Fruit fly (Drosophila melanogaster): ENCODE measurements around the gene CG32104.
A peak's percentile ranks its signal among the peaks of the same experiment; 100 is the strongest.

Gene CG32104

dm6 chr3L:12417341-12417740 is 18.2 kb upstream of the CG32104 start, which contains the start of gene ArfGAP1 (continued):
- TF ChIP-seq usp (GFP tag; optimal IDR thresholded peaks at IDR 0.05), result no peak
- no peak for TF ChIP-seq nau (GFP tag; optimal IDR thresholded peaks at IDR 0.05)
- TF ChIP-seq CG1832 (GFP tag; optimal IDR thresholded peaks at IDR 0.05), result no peak
- no peak for TF ChIP-seq tio (GFP tag; optimal IDR thresholded peaks at IDR 0.05)
- TF ChIP-seq CG2116 (GFP tag; optimal IDR thresholded peaks at IDR 0.05), result peak; percentile 37
- peak; percentile 21; the same call in 1 of the 2 replicates for TF ChIP-seq ranshi (GFP tag; IDR thresholded peaks at IDR 0.05)
- TF ChIP-seq h (optimal IDR thresholded peaks at IDR 0.05), result no peak
- TF ChIP-seq CG16813 (GFP tag; IDR thresholded peaks at IDR 0.05; ENCODE audit: partially characterized antibody), result peak; percentile 96
- TF ChIP-seq Sin3A (optimal IDR thresholded peaks at IDR 0.05), result peak; percentile 57
- peak; percentile 96 for TF ChIP-seq CG2129 (GFP tag; IDR thresholded peaks at IDR 0.05; ENCODE audit: partially characterized antibody)
- TF ChIP-seq pzg (GFP tag; optimal IDR thresholded peaks at IDR 0.05), result peak; percentile 47
- peak; percentile 96 for TF ChIP-seq sna (GFP tag; IDR thresholded peaks at IDR 0.05; ENCODE audit: partially characterized antibody)
- peak; percentile 91 for TF ChIP-seq hb (GFP tag; IDR thresholded peaks at IDR 0.05; ENCODE audit: partially characterized antibody)
- peak; percentile 99 for TF ChIP-seq CG13287 (GFP tag; IDR thresholded peaks at IDR 0.05; ENCODE audit: partially characterized antibody)
- peak; percentile 14; the same call in 1 of the 3 replicates for TF ChIP-seq CG11560 (tag; IDR thresholded peaks at IDR 0.05)
- peak; percentile 40; the same call in 1 of the 2 replicates for TF ChIP-seq CG6272 (GFP tag; IDR thresholded peaks at IDR 0.05)
- TF ChIP-seq sd (tag; optimal IDR thresholded peaks at IDR 0.05), result peak; percentile 75
- no peak for TF ChIP-seq CG8388 (GFP tag; optimal IDR thresholded peaks at IDR 0.05)
- no peak for TF ChIP-seq Fer1 (GFP tag; optimal IDR thresholded peaks at IDR 0.05)
- TF ChIP-seq nerfin-2 (GFP tag; IDR thresholded peaks at IDR 0.05; ENCODE audit: partially characterized antibody), result peak; percentile 90
- TF ChIP-seq slbo (GFP tag; IDR thresholded peaks at IDR 0.05), result peak; percentile 48; the same call in 1 of the 2 replicates
- TF ChIP-seq Ada2b (GFP tag; IDR thresholded peaks at IDR 0.05), result peak; percentile 29; the same call in 1 of the 2 replicates
- TF ChIP-seq CG9215 (GFP tag; IDR thresholded peaks at IDR 0.05), result peak; percentile 6; the same call in 1 of the 2 replicates
- no peak for TF ChIP-seq br (optimal IDR thresholded peaks at IDR 0.05)
- peak; percentile 37 for TF ChIP-seq Myb (GFP tag; optimal IDR thresholded peaks at IDR 0.05)
- TF ChIP-seq dm (GFP tag; optimal IDR thresholded peaks at IDR 0.05), result no peak
- TF ChIP-seq Gug (GFP tag; IDR thresholded peaks at IDR 0.05), result peak; percentile 47; the same call in 1 of the 4 replicates
- peak; percentile 95 for TF ChIP-seq CG6791 (GFP tag; IDR thresholded peaks at IDR 0.05; ENCODE audit: partially characterized antibody)
- 0 out of 3 replicates have a peak, but pooled peaks have one; percentile 6 for TF ChIP-seq ken (GFP tag; IDR thresholded peaks at IDR 0.05)
- TF ChIP-seq CG14860 (GFP tag; IDR thresholded peaks at IDR 0.05; ENCODE audit: partially characterized antibody), result peak; percentile 90
- no peak for TF ChIP-seq CG16779 (GFP tag; IDR thresholded peaks at IDR 0.05)
- TF ChIP-seq onecut (GFP tag; IDR thresholded peaks at IDR 0.05), result no peak
- no peak for TF ChIP-seq tll (GFP tag; optimal IDR thresholded peaks at IDR 0.05)
- TF ChIP-seq mld (GFP tag; IDR thresholded peaks at IDR 0.05; ENCODE audit: partially characterized antibody), result peak; percentile 88
- TF ChIP-seq Dfd (GFP tag; optimal IDR thresholded peaks at IDR 0.05), result no peak
- TF ChIP-seq peb (GFP tag; IDR thresholded peaks at IDR 0.05), result no peak
- TF ChIP-seq ab (GFP tag; optimal IDR thresholded peaks at IDR 0.05), result no peak
- TF ChIP-seq knrl (GFP tag; IDR thresholded peaks at IDR 0.05; ENCODE audit: partially characterized antibody), result peak; percentile 96
- no peak for TF ChIP-seq CG7839 (tag; optimal IDR thresholded peaks at IDR 0.05)
- TF ChIP-seq Dp (GFP tag; optimal IDR thresholded peaks at IDR 0.05), result peak; percentile 56
- no peak for TF ChIP-seq CG16863 (GFP tag; optimal IDR thresholded peaks at IDR 0.05)
- TF ChIP-seq CG32772 (GFP tag; IDR thresholded peaks at IDR 0.05), result 0 out of 2 replicates have a peak, but pooled peaks have one; percentile 26
- no peak for TF ChIP-seq Usf (GFP tag; optimal IDR thresholded peaks at IDR 0.05)
- no peak for TF ChIP-seq gce (GFP tag; IDR thresholded peaks at IDR 0.05)
- peak; percentile 95 for TF ChIP-seq CG7963 (GFP tag; IDR thresholded peaks at IDR 0.05; ENCODE audit: partially characterized antibody)
- peak; percentile 3 for TF ChIP-seq CHES-1-like (GFP tag; optimal IDR thresholded peaks at IDR 0.05)
- TF ChIP-seq HLH4C (GFP tag; IDR thresholded peaks at IDR 0.05; ENCODE audit: partially characterized antibody), result peak; percentile 91
- peak; percentile 84 for TF ChIP-seq Sry-δ (GFP tag; optimal IDR thresholded peaks at IDR 0.05)
- TF ChIP-seq CG6813 (GFP tag; optimal IDR thresholded peaks at IDR 0.05), result no peak
- TF ChIP-seq E2f2 (GFP tag; IDR thresholded peaks at IDR 0.05), result peak; percentile 95
